Worm (Caenorhabditis elegans) whole organism, L2 larva: ENCODE measurements around the gene B0244.10.

Experiments
- C34F6.9 ChIP-seq: fragments of 150-350 bp; optimal IDR thresholded peaks from 2 replicates; lab custom pipeline; 2014; ENCODE audit warnings: missing biosample characterization, missing genetic modification characterization
- F13H6.1 ChIP-seq: sonication (generic microtip); optimal IDR thresholded peaks from 2 replicates; lab custom pipeline; 2016; ENCODE audit warnings: missing genetic modification characterization, missing compliant biosample characterization
- R02D3.7 ChIP-seq: fragments of 150-350 bp; optimal IDR thresholded peaks from 2 replicates; lab custom pipeline; 2014; ENCODE audit warnings: missing biosample characterization, missing genetic modification characterization
- Y55F3AM.14 ChIP-seq: fragments of 200-800 bp; sonication (Bioruptor generic); optimal IDR thresholded peaks from 2 replicates; lab custom pipeline; 2018; ENCODE audit warnings: mild to moderate bottlenecking, missing genetic modification characterization, missing compliant biosample characterization
- ZK546.5 ChIP-seq: sonication (generic microtip); optimal IDR thresholded peaks from 2 replicates; lab custom pipeline; 2017; ENCODE audit warnings: missing biosample characterization, missing genetic modification characterization
- alr-1 ChIP-seq: fragments of 150-350 bp; optimal IDR thresholded peaks from 2 replicates; lab custom pipeline; 2014; ENCODE audit warnings: missing biosample characterization, missing genetic modification characterization
- aly-2 ChIP-seq: fragments of 150-350 bp; optimal IDR thresholded peaks from 2 replicates; lab custom pipeline; 2014; ENCODE audit warnings: missing biosample characterization, missing genetic modification characterization
- ama-1 ChIP-seq: fragments of 150-350 bp; optimal IDR thresholded peaks from 2 replicates; lab custom pipeline; 2018; ENCODE audit warnings: inconsistent platforms
- blmp-1 ChIP-seq: sonication (generic microtip); optimal IDR thresholded peaks from 2 replicates; lab custom pipeline; 2017; ENCODE audit warnings: missing genetic modification characterization, mild to moderate bottlenecking, missing compliant biosample characterization, antibody characterized with exemption, moderate library complexity; ENCODE audit not compliant: insufficient read depth
- ceh-16 ChIP-seq: fragments of 150-350 bp; optimal IDR thresholded peaks from 2 replicates; lab custom pipeline; 2014; ENCODE audit warnings: missing biosample characterization, missing genetic modification characterization
- ceh-82 ChIP-seq: fragments of 150-350 bp; optimal IDR thresholded peaks from 2 replicates; lab custom pipeline; 2014; ENCODE audit warnings: missing biosample characterization, missing genetic modification characterization
- crh-2 ChIP-seq: sonication (generic microtip); optimal IDR thresholded peaks from 2 replicates; lab custom pipeline; 2017; ENCODE audit warnings: missing biosample characterization, missing genetic modification characterization
- dmd-4 ChIP-seq: sonication (generic microtip); optimal IDR thresholded peaks from 2 replicates; lab custom pipeline; 2017; ENCODE audit warnings: missing biosample characterization, missing genetic modification characterization
- egl-27 ChIP-seq: sonication (generic microtip); optimal IDR thresholded peaks from 3 replicates; lab custom pipeline; 2017; ENCODE audit warnings: missing biosample characterization, missing genetic modification reagents, missing genetic modification characterization
- elt-1 ChIP-seq: fragments of 150-350 bp; optimal IDR thresholded peaks from 2 replicates; lab custom pipeline; 2014; ENCODE audit warnings: missing biosample characterization, missing genetic modification characterization
- elt-3 ChIP-seq: sonication (generic microtip); optimal IDR thresholded peaks from 2 replicates; lab custom pipeline; 2017; ENCODE audit warnings: missing biosample characterization, missing genetic modification characterization
- fos-1 ChIP-seq: fragments of 150-350 bp; optimal IDR thresholded peaks from 2 replicates; lab custom pipeline; 2014; ENCODE audit warnings: missing biosample characterization, missing genetic modification characterization
- gmeb-1 ChIP-seq: fragments of 150-350 bp; optimal IDR thresholded peaks from 2 replicates; lab custom pipeline; 2014; ENCODE audit warnings: missing biosample characterization, missing genetic modification characterization
- lin-11 ChIP-seq: fragments of 150-350 bp; sonication (generic microtip); optimal IDR thresholded peaks from 2 replicates; lab custom pipeline; 2014; ENCODE audit warnings: missing biosample characterization, missing genetic modification characterization, inconsistent platforms, mixed read lengths
- lin-13 ChIP-seq: fragments of 150-350 bp; optimal IDR thresholded peaks from 2 replicates; lab custom pipeline; 2014; ENCODE audit warnings: missing biosample characterization, missing genetic modification reagents, missing genetic modification characterization
- lin-39 ChIP-seq: fragments of 150-350 bp; optimal IDR thresholded peaks from 2 replicates; lab custom pipeline; 2014; ENCODE audit warnings: missing biosample characterization, missing genetic modification reagents, missing genetic modification characterization
- lsy-2 ChIP-seq, 2 experiments: fragments of 150-350 bp in 1 of 2; sonication (generic microtip) in 1 of 2; optimal IDR thresholded peaks; 2 replicates each; lab custom pipeline; 2014 to 2017; ENCODE audit warnings: missing biosample characterization in 2 of 2, missing genetic modification characterization in 2 of 2
- mab-5 ChIP-seq: fragments of 150-350 bp; optimal IDR thresholded peaks from 2 replicates; lab custom pipeline; 2014; ENCODE audit warnings: missing biosample characterization, missing genetic modification characterization
- mbf-1 ChIP-seq: sonication (generic microtip); optimal IDR thresholded peaks from 2 replicates; lab custom pipeline; 2017; ENCODE audit warnings: missing biosample characterization, missing genetic modification characterization
- mdl-1 ChIP-seq, 2 experiments: fragments of 150-350 bp in 1 of 2; sonication (generic microtip) in 1 of 2; optimal IDR thresholded peaks; 2 replicates each; lab custom pipeline; 2017; ENCODE audit warnings: missing biosample characterization in 2 of 2, missing genetic modification characterization in 2 of 2
- nhr-10 ChIP-seq: sonication (generic microtip); optimal IDR thresholded peaks from 2 replicates; lab custom pipeline; 2017; ENCODE audit warnings: missing biosample characterization, missing genetic modification characterization
- nhr-11 ChIP-seq: fragments of 150-350 bp; optimal IDR thresholded peaks from 2 replicates; lab custom pipeline; 2014; ENCODE audit warnings: missing biosample characterization, missing genetic modification characterization
- nhr-12 ChIP-seq: fragments of 150-350 bp; optimal IDR thresholded peaks from 2 replicates; lab custom pipeline; 2014; ENCODE audit warnings: missing biosample characterization, missing genetic modification characterization
- nhr-129 ChIP-seq: fragments of 150-350 bp; optimal IDR thresholded peaks from 2 replicates; lab custom pipeline; 2014; ENCODE audit warnings: missing biosample characterization, missing genetic modification characterization
- nhr-21 ChIP-seq: fragments of 150-350 bp; optimal IDR thresholded peaks from 2 replicates; lab custom pipeline; 2014; ENCODE audit warnings: missing biosample characterization, missing genetic modification characterization
- nhr-23 ChIP-seq: fragments of 150-350 bp; optimal IDR thresholded peaks from 2 replicates; lab custom pipeline; 2014; ENCODE audit warnings: missing biosample characterization, missing genetic modification reagents, missing genetic modification characterization
- nhr-237 ChIP-seq: fragments of 150-350 bp; optimal IDR thresholded peaks from 2 replicates; lab custom pipeline; 2014; ENCODE audit warnings: missing biosample characterization, missing genetic modification characterization
- nhr-25 ChIP-seq: fragments of 150-350 bp; sonication (generic microtip); optimal IDR thresholded peaks from 3 replicates; lab custom pipeline; 2014; ENCODE audit warnings: missing biosample characterization, missing genetic modification characterization
- nhr-6 ChIP-seq: fragments of 150-350 bp; optimal IDR thresholded peaks from 2 replicates; lab custom pipeline; 2014; ENCODE audit warnings: missing biosample characterization, missing genetic modification characterization
- nhr-77 ChIP-seq: fragments of 150-350 bp; optimal IDR thresholded peaks from 2 replicates; lab custom pipeline; 2014; ENCODE audit warnings: missing biosample characterization, missing genetic modification characterization
- peb-1 ChIP-seq: fragments of 150-350 bp; optimal IDR thresholded peaks from 2 replicates; lab custom pipeline; 2014; ENCODE audit warnings: missing biosample characterization, missing genetic modification characterization
- sem-4 ChIP-seq: fragments of 150-350 bp; optimal IDR thresholded peaks from 2 replicates; lab custom pipeline; 2014; ENCODE audit warnings: missing biosample characterization, missing genetic modification reagents, missing genetic modification characterization
- skn-1 ChIP-seq: sonication (generic microtip); optimal IDR thresholded peaks from 2 replicates; lab custom pipeline; 2017; ENCODE audit warnings: missing biosample characterization, missing genetic modification characterization
- sma-3 ChIP-seq: sonication (generic microtip); optimal IDR thresholded peaks from 2 replicates; lab custom pipeline; 2016; ENCODE audit warnings: missing genetic modification reagents, missing genetic modification characterization, missing compliant biosample characterization
- sma-9 ChIP-seq, 2 experiments: fragments of 150-350 bp in 1 of 2; sonication (generic microtip) in 1 of 2; optimal IDR thresholded peaks; 2 replicates each; lab custom pipeline; 2014 to 2016; ENCODE audit warnings: missing genetic modification characterization in 2 of 2, mild to moderate bottlenecking in 1 of 2, missing biosample characterization in 1 of 2, missing compliant biosample characterization in 1 of 2, missing genetic modification reagents in 1 of 2, moderate library complexity in 1 of 2
- snpc-4 ChIP-seq: fragments of 150-350 bp; optimal IDR thresholded peaks from 2 replicates; lab custom pipeline; 2014; ENCODE audit warnings: missing biosample characterization, missing genetic modification characterization
- unc-39 ChIP-seq: fragments of 150-350 bp; optimal IDR thresholded peaks from 2 replicates; lab custom pipeline; 2014; ENCODE audit warnings: missing biosample characterization, missing genetic modification characterization
- unc-55 ChIP-seq: fragments of 150-350 bp; sonication (generic microtip); optimal IDR thresholded peaks from 3 replicates; lab custom pipeline; 2014; ENCODE audit warnings: missing biosample characterization, missing genetic modification reagents, missing genetic modification characterization
- unc-62 ChIP-seq: fragments of 150-350 bp; optimal IDR thresholded peaks from 2 replicates; lab custom pipeline; 2014; ENCODE audit warnings: missing biosample characterization, missing genetic modification reagents, missing genetic modification characterization
- zag-1 ChIP-seq: fragments of 150-350 bp; optimal IDR thresholded peaks from 2 replicates; lab custom pipeline; 2014; ENCODE audit warnings: missing biosample characterization, missing genetic modification characterization
- ztf-1 ChIP-seq: fragments of 200-800 bp; sonication (Bioruptor generic); conservative IDR thresholded peaks from 2 replicates; pipeline ENCODE4 v1.3.6; 2022; ENCODE audit warnings: missing genetic modification characterization, missing compliant biosample characterization
- ztf-11 ChIP-seq: sonication (generic microtip); optimal IDR thresholded peaks from 2 replicates; lab custom pipeline; 2017; ENCODE audit warnings: missing biosample characterization, missing genetic modification characterization
- ztf-4 ChIP-seq: fragments of 150-350 bp; optimal IDR thresholded peaks from 2 replicates; lab custom pipeline; 2014; ENCODE audit warnings: missing biosample characterization, missing genetic modification characterization

The B0244.10 gene

DNA sequence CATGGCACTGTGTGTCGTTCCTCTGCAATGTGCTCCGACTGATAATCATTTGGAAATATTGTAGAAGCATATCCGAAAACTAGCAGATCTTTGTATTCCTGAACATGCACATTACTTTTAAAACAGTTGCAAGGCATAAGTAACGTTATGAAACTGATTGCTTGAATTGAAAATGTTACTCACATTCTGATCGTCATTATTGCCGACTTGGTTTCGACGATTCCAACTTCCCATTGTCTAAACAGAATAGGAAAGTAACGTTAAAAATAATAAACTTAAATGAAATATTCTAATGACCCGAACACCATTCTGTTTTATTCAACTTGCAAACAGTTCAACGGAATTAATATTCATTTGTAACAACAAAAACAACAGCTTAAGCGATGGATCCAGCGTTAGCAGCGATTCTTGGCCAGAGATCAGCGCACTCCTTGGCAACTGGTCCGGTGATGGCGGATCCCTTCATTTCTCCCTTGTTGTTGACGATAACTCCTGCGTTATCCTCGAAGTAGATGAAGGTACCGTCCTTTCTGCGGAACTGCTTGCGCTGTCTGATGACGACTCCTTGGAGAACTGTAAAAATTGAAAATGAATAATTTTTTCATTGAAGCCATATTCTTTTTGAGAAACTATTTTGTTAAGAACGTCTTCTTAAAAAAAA, 29.6 kb upstream of the B0244.10 start, which contains the start of gene swp-1:
Gene swp-1, minus strand, starts transcription at position 298 of the 661 bp plus-strand sequence.
- no peak for TF ChIP-seq ztf-1 (GFP tag; lab: Robert Waterston, UW)
- no peak for TF ChIP-seq sma-9 (GFP tag; optimal IDR thresholded peaks at IDR 0.05; lab: Kevin White, UChicago)
- no peak for TF ChIP-seq sma-9 (tag; optimal IDR thresholded peaks at IDR 0.05; lab: Kevin White, UChicago)
- no peak for TF ChIP-seq nhr-11 (tag; lab: Kevin White, UChicago)
- TF ChIP-seq mbf-1: no peak
- TF ChIP-seq mab-5: no peak
- TF ChIP-seq R02D3.7 (tag; lab: Kevin White, UChicago): no peak
- TF ChIP-seq unc-62: no peak
- TF ChIP-seq peb-1 (tag; lab: Kevin White, UChicago): no peak
- TF ChIP-seq ceh-82 (tag; lab: Kevin White, UChicago): no peak
- no peak for TF ChIP-seq crh-2 (tag; lab: Kevin White, UChicago)
- TF ChIP-seq nhr-6 (tag; lab: Kevin White, UChicago): no peak
- no peak for TF ChIP-seq ceh-16 (tag; lab: Kevin White, UChicago)
- no peak for TF ChIP-seq unc-39 (tag; lab: Kevin White, UChicago)
- no peak for TF ChIP-seq zag-1

DNA sequence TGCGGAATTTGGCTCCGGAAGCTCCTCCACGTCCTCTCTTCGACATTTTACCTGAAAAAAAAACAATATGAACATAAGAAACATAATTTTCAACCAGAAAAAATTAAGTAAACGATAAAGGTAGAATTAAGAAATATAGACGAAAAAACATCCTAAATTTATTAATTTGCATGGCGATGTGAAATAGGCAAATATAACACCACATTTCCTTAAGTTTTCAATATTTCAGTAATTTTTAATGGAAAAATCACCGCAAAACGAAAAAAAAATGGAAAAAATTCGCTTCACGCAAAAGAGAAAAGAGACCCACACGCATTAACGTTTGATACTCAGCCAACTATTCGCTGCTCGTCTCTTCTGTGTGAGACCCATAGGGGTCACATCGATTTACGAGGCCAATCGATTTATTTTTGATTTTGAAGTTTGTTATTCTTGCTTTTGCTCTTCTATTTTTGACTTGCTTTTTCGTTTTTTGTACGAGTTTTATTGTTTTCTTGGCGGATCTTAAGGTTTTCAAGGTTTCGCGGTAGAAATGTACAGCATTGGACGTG, 28.8 kb upstream of the B0244.10 start, which contains the start of gene rpl-23:
Gene rpl-23, minus strand, starts transcription at position 51 of the 551 bp plus-strand sequence.
- TF ChIP-seq unc-39 (tag; lab: Kevin White, UChicago) (no peak), unc-55 (GFP tag; lab: Kevin White, UChicago) (peak; percentile 100), gmeb-1 (peak; percentile 91), elt-3 (tag; lab: Kevin White, UChicago) (no peak), sem-4 (tag; lab: Kevin White, UChicago) (peak; percentile 84), R02D3.7 (tag; lab: Kevin White, UChicago) (peak; percentile 96), peb-1 (tag; lab: Kevin White, UChicago) (no peak), ama-1 (peak; percentile 83), mbf-1 (no peak), ztf-4 (tag; lab: Kevin White, UChicago) (peak; percentile 88), unc-62 (no peak), blmp-1 (tag; lab: Kevin White, UChicago) (peak; percentile 80), nhr-23 (tag; lab: Kevin White, UChicago) (no peak), C34F6.9 (tag; lab: Kevin White, UChicago) (peak; percentile 97), dmd-4 (tag; lab: Kevin White, UChicago) (no peak), zag-1 (peak; percentile 84), egl-27 (tag; lab: Kevin White, UChicago) (peak; percentile 76), ZK546.5 (peak; percentile 59), ztf-1 (GFP tag; lab: Robert Waterston, UW) (no peak), alr-1 (tag; lab: Kevin White, UChicago) (no peak), mdl-1 (tag; optimal IDR thresholded peaks at IDR 0.05; lab: Kevin White, UChicago) (peak in 1 of 2 experiments; percentile 29), ztf-11 (tag; lab: Kevin White, UChicago) (no peak), nhr-11 (tag; lab: Kevin White, UChicago) (no peak), aly-2 (tag; lab: Kevin White, UChicago) (no peak), F13H6.1 (tag; lab: Kevin White, UChicago) (peak; percentile 78), elt-1 (tag; lab: Kevin White, UChicago) (no peak), nhr-10 (tag; lab: Kevin White, UChicago) (peak; percentile 12), nhr-237 (tag; lab: Kevin White, UChicago) (no peak), lin-11 (peak; percentile 92), snpc-4 (tag; lab: Kevin White, UChicago) (peak; percentile 72), sma-3 (GFP tag; lab: Kevin White, UChicago) (peak; percentile 88), mab-5 (peak; percentile 85), crh-2 (tag; lab: Kevin White, UChicago) (peak; percentile 97), lin-13 (GFP tag; lab: Kevin White, UChicago) (peak; percentile 96), sma-9 (GFP tag; optimal IDR thresholded peaks at IDR 0.05; lab: Kevin White, UChicago) (peak; percentile 90), sma-9 (tag; optimal IDR thresholded peaks at IDR 0.05; lab: Kevin White, UChicago) (no peak), nhr-12 (tag; lab: Kevin White, UChicago) (no peak), skn-1 (peak; percentile 7), ceh-82 (tag; lab: Kevin White, UChicago) (peak; percentile 73), nhr-25 (tag; lab: Kevin White, UChicago) (peak; percentile 95), nhr-21 (tag; lab: Kevin White, UChicago) (peak; percentile 89), fos-1 (tag; lab: Kevin White, UChicago) (peak; percentile 93), nhr-129 (tag; lab: Kevin White, UChicago) (peak; percentile 98), lsy-2 (tag; optimal IDR thresholded peaks at IDR 0.05; lab: Kevin White, UChicago) (peak; percentile 85 to 96), Y55F3AM.14 (GFP tag; lab: Kevin White, UChicago) (no peak), nhr-6 (tag; lab: Kevin White, UChicago) (peak; percentile 92), lin-39 (tag; lab: Kevin White, UChicago) (no peak), nhr-77 (tag; lab: Kevin White, UChicago) (peak; percentile 25), ceh-16 (tag; lab: Kevin White, UChicago) (peak; percentile 55)
